Fruit fly (Drosophila melanogaster): Measurements from ENCODE around the gene CG42557.

CG42557 gene

dm6 chr3R:29926089-29926488 is 7.0 kb upstream of the CG42557 start, which contains the start of gene Jon99Ci:
Jon99Ci (minus strand) TSS chr3R:29926189.
- no peak for TF ChIP-seq psq (optimal IDR thresholded peaks at IDR 0.05)
- no peak for TF ChIP-seq usp (GFP tag; optimal IDR thresholded peaks at IDR 0.05)
- TF ChIP-seq EcR (GFP tag; optimal IDR thresholded peaks at IDR 0.05) = no peak
- TF ChIP-seq Dll (optimal IDR thresholded peaks at IDR 0.05) = no peak
- TF ChIP-seq CG8478 (optimal IDR thresholded peaks at IDR 0.05) = no peak
- TF ChIP-seq pan (optimal IDR thresholded peaks at IDR 0.05) = no peak

dm6 chr3R:29926955-29927354 is 6.1 kb upstream of the CG42557 start, which contains the start of gene CG15522:
CG15522 (plus strand) TSS chr3R:29927255.
- TF ChIP-seq CG8478 (optimal IDR thresholded peaks at IDR 0.05) (no peak), usp (GFP tag; optimal IDR thresholded peaks at IDR 0.05) (no peak), psq (optimal IDR thresholded peaks at IDR 0.05) (no peak), pan (optimal IDR thresholded peaks at IDR 0.05) (no peak), EcR (GFP tag; optimal IDR thresholded peaks at IDR 0.05) (no peak), Dll (optimal IDR thresholded peaks at IDR 0.05) (no peak)

dm6 chr3R:29930286-29930685 is 2.8 kb upstream of the CG42557 start, which contains the start of gene alpha-Man-Ic:
alpha-Man-Ic (minus strand) TSS chr3R:29930386.
- TF ChIP-seq usp (GFP tag; optimal IDR thresholded peaks at IDR 0.05) (no peak), Dll (optimal IDR thresholded peaks at IDR 0.05) (no peak), CG8478 (optimal IDR thresholded peaks at IDR 0.05) (no peak), pan (optimal IDR thresholded peaks at IDR 0.05) (no peak), EcR (GFP tag; optimal IDR thresholded peaks at IDR 0.05) (no peak), psq (optimal IDR thresholded peaks at IDR 0.05) (no peak)

dm6 chr3R:29935756-29936155 is 2.7 kb downstream of the CG42557 start, which contains the start of the genes eIF2Balpha and Vps13B:
eIF2Balpha (minus strand) TSS chr3R:29935888.
Vps13B (plus strand) TSS chr3R:29935978.
- TF ChIP-seq pan (optimal IDR thresholded peaks at IDR 0.05) = no peak
- TF ChIP-seq CG8478 (optimal IDR thresholded peaks at IDR 0.05) = no peak

dm6 chr3R:29959329-29959728 is 26.2 kb downstream of the CG42557 start:
- TF ChIP-seq usp (GFP tag; optimal IDR thresholded peaks at IDR 0.05) (no peak), Dll (optimal IDR thresholded peaks at IDR 0.05) (no peak), EcR (GFP tag; optimal IDR thresholded peaks at IDR 0.05) (no peak), psq (optimal IDR thresholded peaks at IDR 0.05) (no peak), CG8478 (optimal IDR thresholded peaks at IDR 0.05) (no peak), pan (optimal IDR thresholded peaks at IDR 0.05) (no peak)

dm6 chr3R:29963102-29963501 is 30.0 kb downstream of the CG42557 start:
- TF ChIP-seq Dll (optimal IDR thresholded peaks at IDR 0.05) (no peak), pan (optimal IDR thresholded peaks at IDR 0.05) (no peak), EcR (GFP tag; optimal IDR thresholded peaks at IDR 0.05) (no peak), CG8478 (optimal IDR thresholded peaks at IDR 0.05) (no peak), usp (GFP tag; optimal IDR thresholded peaks at IDR 0.05) (no peak), psq (optimal IDR thresholded peaks at IDR 0.05) (no peak)

dm6 chr3R:29969347-29969746 is 36.3 kb downstream of the CG42557 start, which contains the start of gene TkR99D:
TkR99D (minus strand) TSS chr3R:29969447.
- no peak for TF ChIP-seq CG8478 (optimal IDR thresholded peaks at IDR 0.05)
- TF ChIP-seq usp (GFP tag; optimal IDR thresholded peaks at IDR 0.05) = no peak
- TF ChIP-seq Dll (optimal IDR thresholded peaks at IDR 0.05) = no peak
- TF ChIP-seq psq (optimal IDR thresholded peaks at IDR 0.05) = no peak
- no peak for TF ChIP-seq pan (optimal IDR thresholded peaks at IDR 0.05)
- TF ChIP-seq EcR (GFP tag; optimal IDR thresholded peaks at IDR 0.05) = no peak

dm6 chr3R:29978595-29978994 is 45.5 kb downstream of the CG42557 start:
- TF ChIP-seq EcR (GFP tag; optimal IDR thresholded peaks at IDR 0.05) = no peak
- no peak for TF ChIP-seq psq (optimal IDR thresholded peaks at IDR 0.05)
- no peak for TF ChIP-seq CG8478 (optimal IDR thresholded peaks at IDR 0.05)
- no peak for TF ChIP-seq Dll (optimal IDR thresholded peaks at IDR 0.05)
- TF ChIP-seq pan (optimal IDR thresholded peaks at IDR 0.05) = no peak
- no peak for TF ChIP-seq usp (GFP tag; optimal IDR thresholded peaks at IDR 0.05)

- no peak for TF ChIP-seq pan (optimal IDR thresholded peaks at IDR 0.05)
Observed at dm6 chr3R:29981479-29981878, 48.4 kb downstream of the CG42557 start.

- TF ChIP-seq psq (optimal IDR thresholded peaks at IDR 0.05) (no peak), EcR (GFP tag; optimal IDR thresholded peaks at IDR 0.05) (no peak), usp (GFP tag; optimal IDR thresholded peaks at IDR 0.05) (no peak), CG8478 (optimal IDR thresholded peaks at IDR 0.05) (no peak), pan (optimal IDR thresholded peaks at IDR 0.05) (no peak), Dll (optimal IDR thresholded peaks at IDR 0.05) (no peak)
Observed at dm6 chr3R:29982027-29982426, 48.9 kb downstream of the CG42557 start.

dm6 chr3R:29983073-29983544 is 50.0 kb downstream of the CG42557 start, which contains the start of gene CG7896:
CG7896 (plus strand) TSS chr3R:29983426.
- TF ChIP-seq usp (GFP tag; optimal IDR thresholded peaks at IDR 0.05) (no peak), psq (optimal IDR thresholded peaks at IDR 0.05) (no peak), Dll (optimal IDR thresholded peaks at IDR 0.05) (no peak), EcR (GFP tag; optimal IDR thresholded peaks at IDR 0.05) (no peak), CG8478 (optimal IDR thresholded peaks at IDR 0.05) (no peak), pan (optimal IDR thresholded peaks at IDR 0.05) (no peak)

- no peak for TF ChIP-seq CG8478 (optimal IDR thresholded peaks at IDR 0.05)
- no peak for TF ChIP-seq Dll (optimal IDR thresholded peaks at IDR 0.05)
- TF ChIP-seq psq (optimal IDR thresholded peaks at IDR 0.05) = no peak
- no peak for TF ChIP-seq pan (optimal IDR thresholded peaks at IDR 0.05)
- TF ChIP-seq EcR (GFP tag; optimal IDR thresholded peaks at IDR 0.05) = no peak
- no peak for TF ChIP-seq usp (GFP tag; optimal IDR thresholded peaks at IDR 0.05)
Observed at dm6 chr3R:29983886-29984285, 50.8 kb downstream of the CG42557 start.
